Worm (Caenorhabditis elegans) whole organism, late embryonic: ENCODE results near the gene T01D3.6.

ENCODE experiments used
- C38D4.7 ChIP-seq: fragments of 200-800 bp; sonication (Bioruptor generic); optimal IDR thresholded peaks from 2 replicates; lab custom pipeline; 2018; ENCODE audit warnings: mild to moderate bottlenecking, missing genetic modification characterization, moderate library complexity, missing compliant biosample characterization
- K09A11.1 ChIP-seq: sonication (generic microtip); optimal IDR thresholded peaks from 2 replicates; lab custom pipeline; 2017; ENCODE audit warnings: antibody characterized with exemption, mild to moderate bottlenecking, missing genetic modification characterization, missing compliant biosample characterization; ENCODE audit not compliant: insufficient read depth
- T23F11.4 ChIP-seq: fragments of 200-800 bp; sonication (Bioruptor generic); optimal IDR thresholded peaks from 2 replicates; lab custom pipeline; 2018; ENCODE audit warnings: mild to moderate bottlenecking, missing genetic modification characterization, missing compliant biosample characterization
- Y22D7AL.16 ChIP-seq: sonication (generic microtip); optimal IDR thresholded peaks from 2 replicates; lab custom pipeline; 2016; ENCODE audit warnings: missing genetic modification characterization, missing compliant biosample characterization
- ama-1 ChIP-seq: fragments of 150-350 bp; optimal IDR thresholded peaks from 2 replicates; lab custom pipeline; 2014
- ceh-14 ChIP-seq: sonication (generic microtip); optimal IDR thresholded peaks from 2 replicates; lab custom pipeline; 2016; ENCODE audit warnings: missing genotype, missing genetic modification characterization, missing compliant biosample characterization
- ceh-31 ChIP-seq: sonication (generic microtip); optimal IDR thresholded peaks from 2 replicates; lab custom pipeline; 2016; ENCODE audit warnings: missing genetic modification characterization, missing compliant biosample characterization
- ceh-9 ChIP-seq: sonication (generic microtip); optimal IDR thresholded peaks from 2 replicates; lab custom pipeline; 2016; ENCODE audit warnings: mild to moderate bottlenecking, missing genetic modification characterization, inconsistent platforms, missing compliant biosample characterization
- dmd-4 ChIP-seq: sonication (generic microtip); optimal IDR thresholded peaks from 2 replicates; lab custom pipeline; 2016; ENCODE audit warnings: borderline replicate concordance, missing genetic modification characterization, missing compliant biosample characterization
- dve-1 ChIP-seq: sonication (generic microtip); optimal IDR thresholded peaks from 2 replicates; lab custom pipeline; 2017; ENCODE audit warnings: antibody characterized with exemption, mild to moderate bottlenecking, missing genetic modification characterization, missing compliant biosample characterization
- elt-2 ChIP-seq: sonication (generic microtip); optimal IDR thresholded peaks from 2 replicates; lab custom pipeline; 2016; ENCODE audit warnings: missing genetic modification reagents, missing genetic modification characterization, missing compliant biosample characterization
- elt-4 ChIP-seq: sonication (generic microtip); optimal IDR thresholded peaks from 2 replicates; lab custom pipeline; 2016; ENCODE audit warnings: missing genetic modification characterization, missing compliant biosample characterization
- ets-4 ChIP-seq: sonication (generic microtip); optimal IDR thresholded peaks from 2 replicates; lab custom pipeline; 2016; ENCODE audit warnings: missing genetic modification characterization, missing compliant biosample characterization
- fkh-6 ChIP-seq: sonication (generic microtip); optimal IDR thresholded peaks from 2 replicates; lab custom pipeline; 2016; ENCODE audit warnings: missing genetic modification characterization, missing compliant biosample characterization
- gmeb-2 ChIP-seq: sonication (generic microtip); optimal IDR thresholded peaks from 2 replicates; lab custom pipeline; 2016; ENCODE audit warnings: missing genetic modification characterization, inconsistent platforms, missing compliant biosample characterization
- hlh-13 ChIP-seq: fragments of 200-800 bp; sonication (Bioruptor generic); optimal IDR thresholded peaks from 2 replicates; lab custom pipeline; 2018; ENCODE audit warnings: mild to moderate bottlenecking, missing genetic modification characterization, missing compliant biosample characterization
- hlh-15 ChIP-seq: sonication (generic microtip); optimal IDR thresholded peaks from 2 replicates; lab custom pipeline; 2016; ENCODE audit warnings: missing genetic modification characterization, missing compliant biosample characterization
- hlh-6 ChIP-seq: sonication (generic microtip); optimal IDR thresholded peaks from 2 replicates; lab custom pipeline; 2016; ENCODE audit warnings: missing genotype, missing genetic modification characterization, missing compliant biosample characterization
- hlh-8 ChIP-seq: sonication (generic microtip); optimal IDR thresholded peaks from 2 replicates; lab custom pipeline; 2016; ENCODE audit warnings: missing genotype, missing genetic modification characterization, missing compliant biosample characterization
- lin-11 ChIP-seq: fragments of 200-800 bp; sonication (Bioruptor generic); optimal IDR thresholded peaks from 2 replicates; lab custom pipeline; 2018; ENCODE audit warnings: mild to moderate bottlenecking, missing genetic modification characterization, missing compliant biosample characterization
- nfya-1 ChIP-seq: sonication (generic microtip); optimal IDR thresholded peaks from 2 replicates; lab custom pipeline; 2017; ENCODE audit warnings: missing genetic modification characterization, mild to moderate bottlenecking, missing compliant biosample characterization, antibody characterized with exemption, moderate library complexity
- npax-4 ChIP-seq: sonication (generic microtip); optimal IDR thresholded peaks from 2 replicates; lab custom pipeline; 2016; ENCODE audit warnings: missing genetic modification characterization, missing compliant biosample characterization
- pat-9 ChIP-seq: fragments of 200-800 bp; sonication (Bioruptor generic); optimal IDR thresholded peaks from 2 replicates; lab custom pipeline; 2018; ENCODE audit warnings: mild to moderate bottlenecking, missing genetic modification characterization, moderate library complexity, missing compliant biosample characterization
- pha-2 ChIP-seq: sonication (generic microtip); optimal IDR thresholded peaks from 2 replicates; lab custom pipeline; 2017; ENCODE audit warnings: mild to moderate bottlenecking, missing genetic modification characterization, missing compliant biosample characterization
- pqm-1 ChIP-seq: sonication (generic microtip); optimal IDR thresholded peaks from 2 replicates; lab custom pipeline; 2016; ENCODE audit warnings: missing genetic modification characterization, missing compliant biosample characterization
- pros-1 ChIP-seq: fragments of 150-350 bp; optimal IDR thresholded peaks from 2 replicates; lab custom pipeline; 2014; ENCODE audit warnings: missing biosample characterization, missing genetic modification reagents, missing genetic modification characterization
- sox-2 ChIP-seq: fragments of 200-800 bp; sonication (Bioruptor generic); IDR thresholded peaks from 2 replicates; pipeline ENCODE4 v1.3.6; 2022; ENCODE audit warnings: missing genetic modification reagents, missing genetic modification characterization, missing compliant biosample characterization
- tbx-2 ChIP-seq: sonication (generic microtip); optimal IDR thresholded peaks from 2 replicates; lab custom pipeline; 2016; ENCODE audit warnings: missing genetic modification characterization, missing compliant biosample characterization
- ttx-3 ChIP-seq: sonication (generic microtip); optimal IDR thresholded peaks from 2 replicates; lab custom pipeline; 2016; ENCODE audit warnings: missing genetic modification reagents, missing genetic modification characterization, missing compliant biosample characterization
- unc-42 ChIP-seq: sonication (generic microtip); optimal IDR thresholded peaks from 2 replicates; lab custom pipeline; 2016; ENCODE audit warnings: missing genotype, missing genetic modification characterization, missing compliant biosample characterization
- unc-55 ChIP-seq: sonication (generic microtip); optimal IDR thresholded peaks from 2 replicates; lab custom pipeline; 2017; ENCODE audit warnings: missing biosample characterization, missing genetic modification reagents, missing genetic modification characterization
- unc-86 ChIP-seq: sonication (generic microtip); optimal IDR thresholded peaks from 2 replicates; lab custom pipeline; 2016; ENCODE audit warnings: missing genetic modification characterization, missing compliant biosample characterization

T01D3.6 gene

DNA sequence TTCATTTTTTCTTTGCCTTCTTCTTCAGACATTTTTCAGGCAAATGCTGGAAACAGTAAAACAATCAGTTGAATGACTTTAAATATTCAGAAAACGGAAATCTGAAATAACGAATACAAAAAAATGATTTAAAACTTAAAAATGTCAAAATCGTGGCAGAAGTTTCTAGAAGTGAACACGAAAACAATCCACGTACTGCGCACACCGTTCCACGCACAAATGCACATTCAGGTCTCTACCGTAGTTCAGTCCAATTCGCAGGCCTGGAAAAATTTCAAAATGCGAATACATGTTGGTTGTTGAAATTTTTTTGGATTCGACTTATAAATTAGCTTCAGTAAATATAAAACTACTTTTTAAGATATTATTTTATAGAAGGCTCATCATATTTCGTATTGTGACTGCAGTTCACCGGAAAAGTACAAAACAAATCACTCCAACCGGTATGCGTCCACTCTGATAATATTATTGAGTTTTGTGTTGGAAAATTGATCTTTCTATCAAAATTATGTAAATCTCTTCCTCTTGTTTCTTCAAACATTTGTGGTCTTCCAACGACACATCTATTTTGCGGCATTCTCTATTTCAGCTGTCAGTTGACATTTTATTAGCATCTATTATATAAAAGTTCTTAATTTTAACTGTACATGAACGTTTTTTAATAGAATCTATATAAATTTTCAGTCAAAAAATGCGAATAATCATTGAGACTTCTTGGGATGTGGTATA is 44.5 kb upstream of the T01D3.6 start, which contains the start of the genes mip-2 and F58G11.4:
Gene mip-2 (minus strand): TSS at position 48 of the 729 bp plus-strand sequence.
Gene F58G11.4 (plus strand): TSS at position 679 of the 729 bp plus-strand sequence.
- no peak for TF ChIP-seq hlh-8 (tag; lab: Kevin White, UChicago)
- TF ChIP-seq hlh-15 (tag; lab: Kevin White, UChicago) = no peak
- TF ChIP-seq tbx-2 = no peak
- TF ChIP-seq fkh-6 (tag; lab: Kevin White, UChicago) = no peak
- TF ChIP-seq, all 69 proteins: peak for 0

DNA sequence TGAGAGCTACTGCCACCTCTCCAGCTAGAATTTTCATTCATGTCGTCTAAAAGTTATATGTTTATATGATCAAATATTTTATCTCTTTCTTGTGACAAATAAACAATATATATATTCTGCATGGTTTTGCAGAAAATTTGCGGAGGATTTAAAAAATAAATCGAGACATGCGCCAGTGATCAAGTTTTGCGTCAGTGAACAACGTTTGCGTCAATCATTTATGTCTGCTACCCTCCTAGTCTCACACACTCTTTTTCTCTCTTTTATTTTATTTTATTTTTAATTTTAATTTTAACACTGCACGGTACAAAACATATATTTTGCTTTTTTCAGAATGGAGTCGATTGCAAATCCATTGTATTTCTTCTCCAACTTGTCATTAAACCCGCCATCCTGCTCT is 38.1 kb upstream of the T01D3.6 start, which contains the start of the genes tag-65 and ccz-1:
Gene tag-65 (minus strand): TSS at position 46 of the 400 bp plus-strand sequence.
Gene ccz-1 (plus strand): TSS at position 334 of the 400 bp plus-strand sequence.
- TF ChIP-seq unc-55 (GFP tag; lab: Kevin White, UChicago) = peak; percentile 84
- no peak for TF ChIP-seq T23F11.4 (GFP tag; lab: Kevin White, UChicago)
- peak; percentile 1 for TF ChIP-seq pat-9 (tag; lab: Kevin White, UChicago)
- TF ChIP-seq ttx-3 = peak; percentile 35
- peak; percentile 7 for TF ChIP-seq K09A11.1 (tag; lab: Kevin White, UChicago)
- TF ChIP-seq npax-4 (tag; lab: Kevin White, UChicago) = no peak
- TF ChIP-seq sox-2 = no peak
- TF ChIP-seq unc-42 (tag; lab: Kevin White, UChicago) = peak; percentile 62
- peak; percentile 71 for TF ChIP-seq nfya-1 (tag; lab: Kevin White, UChicago)
- peak; percentile 45 for TF ChIP-seq elt-2 (tag; lab: Kevin White, UChicago)
- TF ChIP-seq tbx-2 = peak; percentile 42
- peak; percentile 22 for TF ChIP-seq unc-86 (tag; lab: Kevin White, UChicago)
- TF ChIP-seq pqm-1 (tag; lab: Kevin White, UChicago) = no peak
- TF ChIP-seq ceh-31 (tag; lab: Kevin White, UChicago) = peak; percentile 35

DNA sequence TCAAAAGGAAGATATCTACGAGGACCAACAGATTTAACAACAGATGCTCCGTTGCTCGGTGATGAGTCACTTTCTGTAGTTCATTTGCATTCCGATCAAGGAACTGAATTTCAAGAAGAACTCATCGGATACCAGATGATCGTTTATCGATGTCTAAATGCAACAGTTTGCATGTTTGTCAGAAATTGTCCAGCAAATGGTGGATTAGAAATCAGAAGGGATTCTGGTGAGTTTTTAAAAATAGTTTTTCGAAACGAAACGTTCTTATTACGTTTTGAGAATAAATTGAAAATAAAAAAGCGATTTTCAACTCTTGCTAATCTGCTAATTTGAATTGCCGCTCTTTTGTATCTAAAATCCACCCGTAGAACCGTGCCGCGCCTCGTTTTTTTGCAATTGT is 36.8 kb upstream of the T01D3.6 start:
- TF ChIP-seq Y22D7AL.16 = no peak
- no peak for TF ChIP-seq T23F11.4 (GFP tag; lab: Kevin White, UChicago)
- TF ChIP-seq ceh-9 (tag; lab: Kevin White, UChicago) = no peak
- TF ChIP-seq hlh-13 = no peak
- no peak for TF ChIP-seq elt-4 (tag; lab: Kevin White, UChicago)

DNA sequence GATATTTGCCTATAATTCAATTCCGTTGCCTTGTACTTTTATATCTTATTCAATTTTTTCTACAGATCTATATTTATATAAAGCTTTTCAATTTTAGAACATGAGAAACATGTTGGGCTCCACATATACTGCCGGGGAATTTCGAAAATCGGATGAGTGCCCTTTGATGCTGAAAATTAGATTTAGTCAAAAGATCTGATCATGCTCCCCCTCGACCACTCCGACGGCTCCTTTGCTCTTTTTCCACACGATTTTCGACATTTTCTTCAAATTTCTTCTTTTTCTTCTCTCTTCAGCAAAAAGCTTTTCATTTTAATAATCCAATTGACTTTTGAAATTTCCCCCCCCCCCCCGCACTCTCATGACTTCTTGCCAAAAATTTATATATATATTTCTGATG is 35.2 kb upstream of the T01D3.6 start:
- TF ChIP-seq hlh-13 (no peak), unc-42 (tag; lab: Kevin White, UChicago) (peak; percentile 89)

DNA sequence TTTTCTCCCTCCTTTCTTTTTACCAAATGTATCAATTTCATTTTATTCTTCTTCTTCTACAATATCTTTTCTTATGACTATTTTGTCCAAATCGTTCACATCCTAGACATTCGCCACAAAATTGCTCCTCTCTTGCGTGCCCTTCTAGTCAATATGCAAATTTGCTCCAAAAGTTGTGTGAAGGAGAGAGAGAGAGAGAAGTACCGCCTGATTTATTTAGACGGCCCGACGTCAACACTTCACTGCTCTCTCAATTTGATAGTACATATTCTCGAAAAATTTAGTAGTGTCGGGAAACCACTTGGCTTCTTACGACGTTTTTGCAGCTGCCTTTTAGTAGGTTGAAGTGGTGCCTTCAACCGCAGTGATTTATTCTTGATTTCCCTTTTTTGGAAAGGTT is 30.1 kb upstream of the T01D3.6 start:
- TF ChIP-seq dmd-4 (tag; lab: Kevin White, UChicago) = no peak
- TF ChIP-seq nfya-1 (tag; lab: Kevin White, UChicago) = no peak
- no peak for TF ChIP-seq hlh-6
- TF ChIP-seq unc-42 (tag; lab: Kevin White, UChicago) = peak; percentile 64

DNA sequence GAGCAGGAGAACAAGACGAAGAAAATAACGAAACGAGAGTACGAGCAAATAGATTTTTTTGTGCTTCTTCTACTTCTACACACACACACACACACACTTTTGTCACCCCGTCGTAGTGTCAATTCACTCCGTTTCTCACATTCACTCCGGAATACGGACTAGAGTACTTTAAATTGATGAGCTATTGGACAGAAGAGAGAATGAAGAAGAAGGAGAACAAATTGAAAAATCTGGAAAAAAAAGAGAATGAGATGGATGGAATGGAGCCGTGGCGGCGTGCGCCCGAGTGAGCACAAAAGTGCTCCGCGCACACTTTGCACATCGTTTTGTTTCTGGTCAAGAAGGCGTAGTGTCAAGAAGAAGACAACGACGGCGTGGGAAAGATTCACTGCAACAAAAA is 29.1 kb upstream of the T01D3.6 start:
- TF ChIP-seq ceh-31 (tag; lab: Kevin White, UChicago) = peak; percentile 13
- no peak for TF ChIP-seq hlh-6
- no peak for TF ChIP-seq T23F11.4 (GFP tag; lab: Kevin White, UChicago)

DNA sequence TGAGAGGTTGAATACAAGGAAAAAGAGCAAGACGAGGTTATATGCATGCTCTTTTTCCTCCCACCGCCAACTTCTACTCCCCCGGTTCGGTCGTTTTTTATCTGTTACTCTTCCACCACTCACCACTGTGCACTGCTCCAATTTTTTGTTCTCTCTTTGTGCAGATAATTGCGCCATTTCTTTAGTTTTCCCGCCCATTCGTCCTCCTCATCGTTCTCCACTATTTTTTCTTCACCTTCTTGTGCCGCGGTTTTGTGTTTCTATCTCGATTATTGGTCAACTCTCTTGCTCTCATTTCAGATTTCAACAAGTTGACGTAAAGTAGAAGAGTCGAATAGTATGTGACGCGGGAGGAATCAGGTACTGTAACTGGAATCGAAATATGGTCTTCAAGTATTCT is 27.0 kb upstream of the T01D3.6 start, which contains the start of gene T01D3.1:
Gene T01D3.1 (plus strand): TSS at position 301 of the 400 bp plus-strand sequence.
- TF ChIP-seq lin-11 (tag; lab: Kevin White, UChicago) = no peak
- no peak for TF ChIP-seq gmeb-2
- TF ChIP-seq K09A11.1 (tag; lab: Kevin White, UChicago) = no peak
- TF ChIP-seq pat-9 (tag; lab: Kevin White, UChicago) = no peak
- no peak for TF ChIP-seq ceh-14 (tag; lab: Kevin White, UChicago)
- TF ChIP-seq pqm-1 (tag; lab: Kevin White, UChicago) = no peak
- no peak for TF ChIP-seq pha-2 (tag; lab: Kevin White, UChicago)
- TF ChIP-seq C38D4.7 (GFP tag; lab: Kevin White, UChicago) = no peak
- TF ChIP-seq T23F11.4 (GFP tag; lab: Kevin White, UChicago) = no peak
- no peak for TF ChIP-seq ama-1
- no peak for TF ChIP-seq dve-1 (tag; lab: Kevin White, UChicago)
- TF ChIP-seq ets-4 = no peak
- TF ChIP-seq pros-1 (tag; lab: Kevin White, UChicago) = no peak
- TF ChIP-seq, all 69 proteins: peak for 0
